Fruit fly (Drosophila melanogaster) whole organism, embryonic: ENCODE measurements around the gene MtnD.

Source experiments
- Antp ChIP-seq: fragments of 200-800 bp; sonication (Bioruptor generic); optimal IDR thresholded peaks from 3 replicates; lab custom pipeline; 2016; ENCODE audit warnings: missing biosample characterization, missing genetic modification characterization
- CG10267 ChIP-seq: fragments of 200-800 bp; sonication (Bioruptor generic); optimal IDR thresholded peaks from 2 replicates; lab custom pipeline; 2018; ENCODE audit warnings: missing biosample characterization, mild to moderate bottlenecking, missing genetic modification characterization, moderate library complexity
- CG10321 ChIP-seq: fragments of 200-800 bp; sonication (Bioruptor generic); IDR thresholded peaks from 2 replicates; pipeline ENCODE4 v1.3.6; 2022; ENCODE audit warnings: missing biosample characterization, missing genetic modification characterization
- CG11093 ChIP-seq: fragments of 200-800 bp; sonication (Bioruptor generic); IDR thresholded peaks from 3 replicates; pipeline ENCODE4 v1.3.6; 2022; ENCODE audit warnings: missing biosample characterization, missing genetic modification characterization
- CG1233 ChIP-seq: fragments of 200-800 bp; sonication (Bioruptor generic); optimal IDR thresholded peaks from 4 replicates; lab custom pipeline; 2018; ENCODE audit warnings: missing biosample characterization, mild to moderate bottlenecking, missing genetic modification characterization
- CG12769 ChIP-seq: fragments of 200-800 bp; sonication (Bioruptor generic); optimal IDR thresholded peaks from 2 replicates; lab custom pipeline; 2019; ENCODE audit warnings: missing biosample characterization, mild to moderate bottlenecking, missing genetic modification characterization, moderate library complexity
- CG13287 ChIP-seq: fragments of 200-800 bp; sonication (Bioruptor generic); IDR thresholded peaks from 2 replicates; pipeline ENCODE4 v1.3.6; 2022; ENCODE audit warnings: missing biosample characterization, missing genetic modification characterization; ENCODE audit not compliant: partially characterized antibody
- CG14050 ChIP-seq: fragments of 200-800 bp; sonication (Bioruptor generic); IDR thresholded peaks from 3 replicates; pipeline ENCODE4 v1.3.6; 2022; ENCODE audit warnings: missing biosample characterization, missing genetic modification characterization
- CG14860 ChIP-seq: fragments of 200-800 bp; sonication (Bioruptor generic); IDR thresholded peaks from 3 replicates; pipeline ENCODE4 v1.3.6; 2022; ENCODE audit warnings: missing biosample characterization, missing genetic modification characterization; ENCODE audit not compliant: partially characterized antibody
- CG15011 ChIP-seq: fragments of 200-800 bp; sonication (Bioruptor generic); optimal IDR thresholded peaks from 3 replicates; lab custom pipeline; 2018; ENCODE audit warnings: missing biosample characterization, mild to moderate bottlenecking, missing genetic modification characterization
- CG16779 ChIP-seq: fragments of 200-800 bp; sonication (Bioruptor generic); IDR thresholded peaks from 2 replicates; pipeline ENCODE4 v1.3.6; 2022; ENCODE audit warnings: missing biosample characterization, missing genetic modification characterization
- CG16813 ChIP-seq: fragments of 200-800 bp; sonication (Bioruptor generic); IDR thresholded peaks from 3 replicates; pipeline ENCODE4 v1.3.6; 2022; ENCODE audit warnings: missing biosample characterization, missing genetic modification characterization; ENCODE audit not compliant: partially characterized antibody
- CG17359 ChIP-seq: fragments of 200-800 bp; sonication (Bioruptor generic); optimal IDR thresholded peaks from 3 replicates; lab custom pipeline; 2018; ENCODE audit warnings: missing biosample characterization, mild to moderate bottlenecking, missing genetic modification characterization, moderate library complexity
- CG18619 ChIP-seq: fragments of 200-800 bp; sonication (Bioruptor generic); optimal IDR thresholded peaks from 3 replicates; lab custom pipeline; 2017; ENCODE audit warnings: missing biosample characterization, mild to moderate bottlenecking, missing genetic modification characterization
- CG2678 ChIP-seq: fragments of 200-800 bp; sonication (Bioruptor generic); optimal IDR thresholded peaks from 3 replicates; lab custom pipeline; 2019; ENCODE audit warnings: missing biosample characterization, mild to moderate bottlenecking, missing genetic modification characterization, moderate library complexity
- CG2875 ChIP-seq: fragments of 200-800 bp; sonication (Bioruptor generic); optimal IDR thresholded peaks from 2 replicates; lab custom pipeline; 2017; ENCODE audit warnings: missing biosample characterization, mild to moderate bottlenecking, missing genetic modification characterization, missing genetic modification reagents
- CG31388 ChIP-seq: fragments of 200-800 bp; sonication (Bioruptor generic); optimal IDR thresholded peaks from 2 replicates; lab custom pipeline; 2016; ENCODE audit warnings: missing biosample characterization, missing genetic modification characterization
- CG3163 ChIP-seq: fragments of 200-800 bp; sonication (Bioruptor generic); optimal IDR thresholded peaks from 3 replicates; lab custom pipeline; 2016; ENCODE audit warnings: missing biosample characterization, missing genetic modification characterization
- CG32532 ChIP-seq: fragments of 200-800 bp; sonication (Bioruptor generic); IDR thresholded peaks from 2 replicates; pipeline ENCODE4 v1.3.6; 2022; ENCODE audit warnings: missing biosample characterization, missing genetic modification characterization
- CG34224 ChIP-seq: fragments of 200-800 bp; sonication (Bioruptor generic); IDR thresholded peaks from 3 replicates; pipeline ENCODE4 v1.3.6; 2022; ENCODE audit warnings: missing biosample characterization, missing genetic modification characterization; ENCODE audit not compliant: partially characterized antibody
- CG34422 ChIP-seq: fragments of 200-800 bp; sonication (Bioruptor generic); IDR thresholded peaks from 3 replicates; pipeline ENCODE4 v1.3.6; 2022; ENCODE audit warnings: missing biosample characterization, missing genetic modification characterization
- CG4282 ChIP-seq: fragments of 200-800 bp; sonication (Bioruptor generic); optimal IDR thresholded peaks from 2 replicates; lab custom pipeline; 2016; ENCODE audit warnings: missing biosample characterization, missing genetic modification characterization
- CG4854 ChIP-seq: fragments of 200-800 bp; sonication (Bioruptor generic); optimal IDR thresholded peaks from 2 replicates; lab custom pipeline; 2016; ENCODE audit warnings: missing biosample characterization, missing genetic modification characterization, inconsistent platforms
- CG5245 ChIP-seq: fragments of 200-800 bp; sonication (Bioruptor generic); optimal IDR thresholded peaks from 3 replicates; lab custom pipeline; 2016; ENCODE audit warnings: missing biosample characterization, missing genetic modification characterization
- CG8765 ChIP-seq: fragments of 200-800 bp; sonication (Bioruptor generic); IDR thresholded peaks from 2 replicates; pipeline ENCODE4 v1.3.6; 2022; ENCODE audit warnings: missing biosample characterization, missing genetic modification characterization
- CG9437 ChIP-seq: fragments of 200-800 bp; sonication (Bioruptor generic); optimal IDR thresholded peaks from 2 replicates; lab custom pipeline; 2018; ENCODE audit warnings: missing biosample characterization, mild to moderate bottlenecking, missing genetic modification characterization
- D19A ChIP-seq: fragments of 200-800 bp; optimal IDR thresholded peaks from 3 replicates; lab custom pipeline; 2019; ENCODE audit warnings: missing biosample characterization, mild to moderate bottlenecking, missing genetic modification characterization, moderate library complexity
- Dad ChIP-seq: fragments of 200-800 bp; sonication (Bioruptor generic); optimal IDR thresholded peaks from 3 replicates; lab custom pipeline; 2016; ENCODE audit warnings: missing biosample characterization, missing genetic modification characterization
- Dp ChIP-seq: fragments of 200-800 bp; sonication (Bioruptor generic); optimal IDR thresholded peaks from 2 replicates; lab custom pipeline; 2018; ENCODE audit warnings: missing biosample characterization, mild to moderate bottlenecking, missing genetic modification characterization, moderate library complexity
- E2f2 ChIP-seq: fragments of 200-800 bp; sonication (Bioruptor generic); IDR thresholded peaks from 2 replicates; pipeline ENCODE4 v1.3.6; 2022; ENCODE audit warnings: missing biosample characterization, missing genetic modification characterization
- GATAe ChIP-seq: fragments of 200-800 bp; sonication (Bioruptor generic); conservative IDR thresholded peaks from 2 replicates; pipeline ENCODE4 v1.3.6; 2022; ENCODE audit warnings: missing biosample characterization, missing genetic modification characterization
- NfI ChIP-seq: fragments of 200-800 bp; sonication (Bioruptor generic); optimal IDR thresholded peaks from 3 replicates; lab custom pipeline; 2018; ENCODE audit warnings: missing biosample characterization, mild to moderate bottlenecking, missing genetic modification characterization, moderate library complexity
- Ptx1 ChIP-seq: fragments of 200-800 bp; sonication (Bioruptor generic); IDR thresholded peaks from 2 replicates; pipeline ENCODE4 v1.3.6; 2022; ENCODE audit warnings: missing biosample characterization, missing genetic modification characterization
- Six4 ChIP-seq: fragments of 200-800 bp; sonication (Bioruptor generic); optimal IDR thresholded peaks from 2 replicates; lab custom pipeline; 2016; ENCODE audit warnings: missing biosample characterization, missing genetic modification characterization
- Sox102F ChIP-seq: fragments of 200-800 bp; sonication (Bioruptor generic); optimal IDR thresholded peaks from 2 replicates; lab custom pipeline; 2018; ENCODE audit warnings: missing biosample characterization, mild to moderate bottlenecking, missing genetic modification characterization, moderate library complexity
- ap ChIP-seq: fragments of 200-800 bp; sonication (Bioruptor generic); IDR thresholded peaks from 2 replicates; pipeline ENCODE4 v1.3.6; 2022; ENCODE audit warnings: missing biosample characterization, missing genetic modification characterization
- cas ChIP-seq: fragments of 200-800 bp; sonication (Bioruptor generic); IDR thresholded peaks from 2 replicates; pipeline ENCODE4 v1.3.6; 2022; ENCODE audit warnings: missing biosample characterization, missing genetic modification characterization
- cato ChIP-seq: fragments of 200-800 bp; sonication (Bioruptor generic); optimal IDR thresholded peaks from 2 replicates; lab custom pipeline; 2016; ENCODE audit warnings: missing biosample characterization, missing genetic modification characterization, borderline replicate concordance
- dm ChIP-seq: fragments of 200-800 bp; sonication (Bioruptor generic); optimal IDR thresholded peaks from 3 replicates; lab custom pipeline; 2016; ENCODE audit warnings: missing biosample characterization, missing genetic modification characterization
- fd102C ChIP-seq: fragments of 200-800 bp; sonication (Bioruptor generic); optimal IDR thresholded peaks from 2 replicates; lab custom pipeline; 2018; ENCODE audit warnings: missing biosample characterization, mild to moderate bottlenecking, missing genetic modification characterization, moderate library complexity
- fd64A ChIP-seq: fragments of 200-800 bp; sonication (Bioruptor generic); optimal IDR thresholded peaks from 3 replicates; lab custom pipeline; 2018; ENCODE audit warnings: missing biosample characterization, mild to moderate bottlenecking, missing genetic modification characterization
- pita ChIP-seq: fragments of 200-800 bp; sonication (Bioruptor generic); optimal IDR thresholded peaks from 2 replicates; lab custom pipeline; 2017; ENCODE audit warnings: missing biosample characterization, mild to moderate bottlenecking, missing genetic modification characterization
- shn ChIP-seq: fragments of 200-800 bp; sonication (Bioruptor generic); optimal IDR thresholded peaks from 3 replicates; lab custom pipeline; 2016; ENCODE audit warnings: missing biosample characterization, missing genetic modification characterization
- sima ChIP-seq: fragments of 200-800 bp; sonication (Bioruptor generic); optimal IDR thresholded peaks from 2 replicates; lab custom pipeline; 2016; ENCODE audit warnings: missing biosample characterization, missing genetic modification characterization
- sna ChIP-seq: fragments of 200-800 bp; sonication (Bioruptor generic); IDR thresholded peaks from 2 replicates; pipeline ENCODE4 v1.3.6; 2022; ENCODE audit warnings: missing biosample characterization, missing genetic modification characterization; ENCODE audit not compliant: partially characterized antibody
- tll ChIP-seq, 2 experiments: fragments of 200-800 bp in 1 of 2; fragments of >200 bp in 1 of 2; sonication (Bioruptor generic) in 1 of 2; optimal IDR thresholded peaks; 2 replicates each; lab custom pipeline; 2017 to 2019; ENCODE audit warnings: missing biosample characterization in 2 of 2, missing genetic modification characterization in 2 of 2, mild to moderate bottlenecking in 1 of 2, moderate library complexity in 1 of 2
- unc-4 ChIP-seq: fragments of 200-800 bp; sonication (Bioruptor generic); IDR thresholded peaks from 2 replicates; pipeline ENCODE4 v1.3.6; 2022; ENCODE audit warnings: missing biosample characterization, missing genetic modification characterization; ENCODE audit not compliant: partially characterized antibody
- vvl ChIP-seq: fragments of 200-800 bp; sonication (Bioruptor generic); IDR thresholded peaks from 2 replicates; pipeline ENCODE4 v1.3.6; 2022; ENCODE audit warnings: missing biosample characterization, missing genetic modification characterization

The MtnD gene

dm6 chr3R:20550632-20551486 lies 16.1 kb downstream of the MtnD start (continued):
- peak; percentile 22; the same call in 1 of the 3 replicates for TF ChIP-seq CG14050 (GFP tag; lab: Robert Waterston, UW)
- peak; percentile 84 for TF ChIP-seq CG12769 (tag; lab: Kevin White, UChicago)
- peak; percentile 53 for TF ChIP-seq Dp (GFP tag; lab: Kevin White, UChicago)
- TF ChIP-seq CG10321, result no peak; the same call in 1 of the 2 replicates
- peak; percentile 42 for TF ChIP-seq shn (GFP tag; lab: Kevin White, UChicago)
- TF ChIP-seq CG16813, result peak; percentile 95
- TF ChIP-seq CG4854 (GFP tag; lab: Kevin White, UChicago), result peak; percentile 55
- TF ChIP-seq dm, result peak; percentile 53
- no peak for TF ChIP-seq GATAe (GFP tag; lab: Robert Waterston, UW)
- no peak; the same call in 2 of the 3 replicates for TF ChIP-seq CG11093 (GFP tag; lab: Robert Waterston, UW)
- TF ChIP-seq CG2875 (GFP tag; lab: Kevin White, UChicago), result peak; percentile 90
- no peak for TF ChIP-seq sima
- peak; percentile 92 for TF ChIP-seq CG14860 (GFP tag; lab: Robert Waterston, UW)
- peak; percentile 96 for TF ChIP-seq fd64A
- TF ChIP-seq vvl, result peak; percentile 64
- TF ChIP-seq D19A, result peak; percentile 16
- no peak for TF ChIP-seq CG31388 (GFP tag; lab: Kevin White, UChicago)
- TF ChIP-seq Ptx1 (GFP tag; lab: Robert Waterston, UW), result no peak
- TF ChIP-seq CG9437 (GFP tag; lab: Kevin White, UChicago), result no peak
- TF ChIP-seq fd102C (GFP tag; lab: Kevin White, UChicago), result peak; percentile 98
- TF ChIP-seq CG16779 (GFP tag; lab: Robert Waterston, UW), result no peak
- TF ChIP-seq tll (GFP tag; optimal IDR thresholded peaks at IDR 0.05; lab: Kevin White, UChicago), result peak in 1 of 2 experiments; percentile 88
- TF ChIP-seq Sox102F, result peak; percentile 42
- peak; percentile 92 for TF ChIP-seq CG1233
- peak; percentile 29; the same call in 1 of the 2 replicates for TF ChIP-seq ap
- no peak for TF ChIP-seq cato (GFP tag; lab: Kevin White, UChicago)
- peak; percentile 65 for TF ChIP-seq E2f2 (GFP tag; lab: Robert Waterston, UW)
- TF ChIP-seq Antp, result no peak
- TF ChIP-seq NfI, result peak; percentile 74
- peak; percentile 28 for TF ChIP-seq CG32532 (GFP tag; lab: Robert Waterston, UW)
- TF ChIP-seq CG18619, result peak; percentile 50
- TF ChIP-seq Dad, result peak; percentile 32
- peak; percentile 6 for TF ChIP-seq CG4282 (GFP tag; lab: Kevin White, UChicago)
- no peak for TF ChIP-seq CG5245 (GFP tag; lab: Kevin White, UChicago)
- TF ChIP-seq CG3163 (GFP tag; lab: Kevin White, UChicago), result peak; percentile 17
- peak; percentile 68 for TF ChIP-seq CG2678 (tag; lab: Kevin White, UChicago)
- TF ChIP-seq CG34422 (GFP tag; lab: Robert Waterston, UW), result peak; percentile 52; the same call in 1 of the 3 replicates
- TF ChIP-seq pita (GFP tag; lab: Kevin White, UChicago), result no peak
- TF ChIP-seq unc-4, result peak; percentile 89
- peak; percentile 88 for TF ChIP-seq CG13287 (GFP tag; lab: Robert Waterston, UW)
- peak; percentile 76 for TF ChIP-seq sna (GFP tag; lab: Robert Waterston, UW)
- TF ChIP-seq CG17359 (tag; lab: Kevin White, UChicago), result peak; percentile 73
- peak; percentile 65 for TF ChIP-seq Six4 (GFP tag; lab: Kevin White, UChicago)
- peak; percentile 81 for TF ChIP-seq CG15011 (GFP tag; lab: Kevin White, UChicago)
- TF ChIP-seq CG10267 (tag; lab: Kevin White, UChicago), result peak; percentile 3
- peak; percentile 90 for TF ChIP-seq CG34224
- no peak for TF ChIP-seq CG8765 (GFP tag; lab: Robert Waterston, UW)
- TF ChIP-seq cas (GFP tag; lab: Robert Waterston, UW), result no peak; the same call in 1 of the 2 replicates
